Worm (Caenorhabditis elegans): ENCODE data around the gene ztf-27.

Gene ztf-27

DNA sequence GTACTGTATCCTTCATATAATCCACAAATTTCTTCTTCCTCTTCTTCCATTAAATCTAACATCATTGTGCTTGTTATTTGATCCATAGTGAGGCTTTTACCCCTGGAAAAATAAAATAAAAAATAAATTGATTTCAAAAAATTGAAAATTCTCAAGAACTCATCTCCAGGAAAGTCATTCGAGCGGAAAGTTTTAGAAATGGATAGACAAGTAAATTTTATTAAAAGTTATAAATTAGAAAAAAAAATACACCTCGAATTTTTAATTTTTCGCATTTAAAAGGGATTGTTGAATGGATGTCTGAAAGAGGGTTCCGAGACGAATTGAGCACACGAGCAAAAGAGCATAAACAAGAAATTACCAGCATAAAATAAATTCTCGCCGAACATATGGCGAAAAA is 36.8 kb downstream of the ztf-27 start, which contains the start of gene frpr-21:
TSS of gene frpr-21 (minus strand) at position 101 of the 400 bp plus-strand sequence.
- TF ChIP-seq T22C8.4 (GFP tag; IDR thresholded peaks at IDR 0.05) (no peak), ztf-23 (GFP tag; IDR thresholded peaks at IDR 0.05) (no peak), cog-1 (tag; optimal IDR thresholded peaks at IDR 0.05) (no peak), flt-1 (GFP tag; IDR thresholded peaks at IDR 0.05) (no peak), ref-1 (GFP tag; conservative IDR thresholded peaks at IDR 0.05) (no peak), tab-1 (GFP tag; IDR thresholded peaks at IDR 0.05) (no peak), med-1 (GFP tag; optimal IDR thresholded peaks at IDR 0.05; ENCODE audit: insufficient read depth) (no peak), ztf-29 (GFP tag; IDR thresholded peaks at IDR 0.05) (no peak), klf-2 (GFP tag; conservative IDR thresholded peaks at IDR 0.05) (no peak)

DNA sequence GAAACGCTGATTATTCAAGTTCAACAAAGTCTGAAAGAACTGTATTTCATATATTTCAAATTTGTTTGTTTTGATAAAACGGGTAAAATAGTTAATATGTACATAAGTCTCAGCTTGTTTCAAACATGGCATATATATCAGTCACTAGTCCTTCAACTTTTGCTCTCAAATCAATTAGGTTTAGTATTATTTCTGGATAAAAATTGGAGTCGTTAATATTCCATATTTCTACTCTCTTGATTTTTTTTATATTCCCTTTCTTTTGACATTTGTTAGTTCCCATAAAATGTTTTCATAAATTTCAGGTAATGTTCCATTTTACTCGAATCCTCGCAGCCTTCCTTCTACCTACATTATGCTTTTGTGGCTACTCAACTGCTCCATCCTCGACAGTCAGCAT is 50.7 kb downstream of the ztf-27 start, which contains the start of gene cut-4:
TSS of gene cut-4 (plus strand) at position 301 of the 400 bp plus-strand sequence.
- TF ChIP-seq med-1 (GFP tag; optimal IDR thresholded peaks at IDR 0.05; ENCODE audit: insufficient read depth) (no peak), ztf-29 (GFP tag; IDR thresholded peaks at IDR 0.05) (no peak), ref-1 (GFP tag; conservative IDR thresholded peaks at IDR 0.05) (no peak), T22C8.4 (GFP tag; IDR thresholded peaks at IDR 0.05) (no peak), klf-2 (GFP tag; conservative IDR thresholded peaks at IDR 0.05) (no peak), cog-1 (tag; optimal IDR thresholded peaks at IDR 0.05) (no peak), flt-1 (GFP tag; IDR thresholded peaks at IDR 0.05) (no peak), tab-1 (GFP tag; IDR thresholded peaks at IDR 0.05) (no peak), ztf-23 (GFP tag; IDR thresholded peaks at IDR 0.05) (no peak)

Measured in whole organism, midembryonic.